Worm (Caenorhabditis elegans) whole organism, L2 larva: Measurements from ENCODE around the gene ZC53.2.

ENCODE experiments used
- C34F6.9 ChIP-seq: fragments of 150-350 bp; optimal IDR thresholded peaks from 2 replicates; lab custom pipeline; 2014; ENCODE audit warnings: missing biosample characterization, missing genetic modification characterization
- F13H6.1 ChIP-seq: sonication (generic microtip); optimal IDR thresholded peaks from 2 replicates; lab custom pipeline; 2016; ENCODE audit warnings: missing genetic modification characterization, missing compliant biosample characterization
- R02D3.7 ChIP-seq: fragments of 150-350 bp; optimal IDR thresholded peaks from 2 replicates; lab custom pipeline; 2014; ENCODE audit warnings: missing biosample characterization, missing genetic modification characterization
- Y55F3AM.14 ChIP-seq: fragments of 200-800 bp; sonication (Bioruptor generic); optimal IDR thresholded peaks from 2 replicates; lab custom pipeline; 2018; ENCODE audit warnings: mild to moderate bottlenecking, missing genetic modification characterization, missing compliant biosample characterization
- ZK546.5 ChIP-seq: sonication (generic microtip); optimal IDR thresholded peaks from 2 replicates; lab custom pipeline; 2017; ENCODE audit warnings: missing biosample characterization, missing genetic modification characterization
- alr-1 ChIP-seq: fragments of 150-350 bp; optimal IDR thresholded peaks from 2 replicates; lab custom pipeline; 2014; ENCODE audit warnings: missing biosample characterization, missing genetic modification characterization
- aly-2 ChIP-seq: fragments of 150-350 bp; optimal IDR thresholded peaks from 2 replicates; lab custom pipeline; 2014; ENCODE audit warnings: missing biosample characterization, missing genetic modification characterization
- ama-1 ChIP-seq: fragments of 150-350 bp; optimal IDR thresholded peaks from 2 replicates; lab custom pipeline; 2018; ENCODE audit warnings: inconsistent platforms
- blmp-1 ChIP-seq: sonication (generic microtip); optimal IDR thresholded peaks from 2 replicates; lab custom pipeline; 2017; ENCODE audit warnings: missing genetic modification characterization, mild to moderate bottlenecking, missing compliant biosample characterization, antibody characterized with exemption, moderate library complexity; ENCODE audit not compliant: insufficient read depth
- ceh-16 ChIP-seq: fragments of 150-350 bp; optimal IDR thresholded peaks from 2 replicates; lab custom pipeline; 2014; ENCODE audit warnings: missing biosample characterization, missing genetic modification characterization
- ceh-82 ChIP-seq: fragments of 150-350 bp; optimal IDR thresholded peaks from 2 replicates; lab custom pipeline; 2014; ENCODE audit warnings: missing biosample characterization, missing genetic modification characterization
- crh-2 ChIP-seq: sonication (generic microtip); optimal IDR thresholded peaks from 2 replicates; lab custom pipeline; 2017; ENCODE audit warnings: missing biosample characterization, missing genetic modification characterization
- egl-27 ChIP-seq: sonication (generic microtip); optimal IDR thresholded peaks from 3 replicates; lab custom pipeline; 2017; ENCODE audit warnings: missing biosample characterization, missing genetic modification reagents, missing genetic modification characterization
- elt-1 ChIP-seq: fragments of 150-350 bp; optimal IDR thresholded peaks from 2 replicates; lab custom pipeline; 2014; ENCODE audit warnings: missing biosample characterization, missing genetic modification characterization
- fos-1 ChIP-seq: fragments of 150-350 bp; optimal IDR thresholded peaks from 2 replicates; lab custom pipeline; 2014; ENCODE audit warnings: missing biosample characterization, missing genetic modification characterization
- gmeb-1 ChIP-seq: fragments of 150-350 bp; optimal IDR thresholded peaks from 2 replicates; lab custom pipeline; 2014; ENCODE audit warnings: missing biosample characterization, missing genetic modification characterization
- lin-11 ChIP-seq: fragments of 150-350 bp; sonication (generic microtip); optimal IDR thresholded peaks from 2 replicates; lab custom pipeline; 2014; ENCODE audit warnings: missing biosample characterization, missing genetic modification characterization, inconsistent platforms, mixed read lengths
- lin-13 ChIP-seq: fragments of 150-350 bp; optimal IDR thresholded peaks from 2 replicates; lab custom pipeline; 2014; ENCODE audit warnings: missing biosample characterization, missing genetic modification reagents, missing genetic modification characterization
- lin-39 ChIP-seq: fragments of 150-350 bp; optimal IDR thresholded peaks from 2 replicates; lab custom pipeline; 2014; ENCODE audit warnings: missing biosample characterization, missing genetic modification reagents, missing genetic modification characterization
- lsy-2 ChIP-seq, 2 experiments: fragments of 150-350 bp in 1 of 2; sonication (generic microtip) in 1 of 2; optimal IDR thresholded peaks; 2 replicates each; lab custom pipeline; 2014 to 2017; ENCODE audit warnings: missing biosample characterization in 2 of 2, missing genetic modification characterization in 2 of 2
- mab-5 ChIP-seq: fragments of 150-350 bp; optimal IDR thresholded peaks from 2 replicates; lab custom pipeline; 2014; ENCODE audit warnings: missing biosample characterization, missing genetic modification characterization
- mbf-1 ChIP-seq: sonication (generic microtip); optimal IDR thresholded peaks from 2 replicates; lab custom pipeline; 2017; ENCODE audit warnings: missing biosample characterization, missing genetic modification characterization
- mdl-1 ChIP-seq, 2 experiments: fragments of 150-350 bp in 1 of 2; sonication (generic microtip) in 1 of 2; optimal IDR thresholded peaks; 2 replicates each; lab custom pipeline; 2017; ENCODE audit warnings: missing biosample characterization in 2 of 2, missing genetic modification characterization in 2 of 2
- nhr-10 ChIP-seq: sonication (generic microtip); optimal IDR thresholded peaks from 2 replicates; lab custom pipeline; 2017; ENCODE audit warnings: missing biosample characterization, missing genetic modification characterization
- nhr-11 ChIP-seq: fragments of 150-350 bp; optimal IDR thresholded peaks from 2 replicates; lab custom pipeline; 2014; ENCODE audit warnings: missing biosample characterization, missing genetic modification characterization
- nhr-12 ChIP-seq: fragments of 150-350 bp; optimal IDR thresholded peaks from 2 replicates; lab custom pipeline; 2014; ENCODE audit warnings: missing biosample characterization, missing genetic modification characterization
- nhr-129 ChIP-seq: fragments of 150-350 bp; optimal IDR thresholded peaks from 2 replicates; lab custom pipeline; 2014; ENCODE audit warnings: missing biosample characterization, missing genetic modification characterization
- nhr-21 ChIP-seq: fragments of 150-350 bp; optimal IDR thresholded peaks from 2 replicates; lab custom pipeline; 2014; ENCODE audit warnings: missing biosample characterization, missing genetic modification characterization
- nhr-23 ChIP-seq: fragments of 150-350 bp; optimal IDR thresholded peaks from 2 replicates; lab custom pipeline; 2014; ENCODE audit warnings: missing biosample characterization, missing genetic modification reagents, missing genetic modification characterization
- nhr-237 ChIP-seq: fragments of 150-350 bp; optimal IDR thresholded peaks from 2 replicates; lab custom pipeline; 2014; ENCODE audit warnings: missing biosample characterization, missing genetic modification characterization
- nhr-6 ChIP-seq: fragments of 150-350 bp; optimal IDR thresholded peaks from 2 replicates; lab custom pipeline; 2014; ENCODE audit warnings: missing biosample characterization, missing genetic modification characterization
- nhr-77 ChIP-seq: fragments of 150-350 bp; optimal IDR thresholded peaks from 2 replicates; lab custom pipeline; 2014; ENCODE audit warnings: missing biosample characterization, missing genetic modification characterization
- peb-1 ChIP-seq: fragments of 150-350 bp; optimal IDR thresholded peaks from 2 replicates; lab custom pipeline; 2014; ENCODE audit warnings: missing biosample characterization, missing genetic modification characterization
- sem-4 ChIP-seq: fragments of 150-350 bp; optimal IDR thresholded peaks from 2 replicates; lab custom pipeline; 2014; ENCODE audit warnings: missing biosample characterization, missing genetic modification reagents, missing genetic modification characterization
- skn-1 ChIP-seq: sonication (generic microtip); optimal IDR thresholded peaks from 2 replicates; lab custom pipeline; 2017; ENCODE audit warnings: missing biosample characterization, missing genetic modification characterization
- sma-9 ChIP-seq, 2 experiments: fragments of 150-350 bp in 1 of 2; sonication (generic microtip) in 1 of 2; optimal IDR thresholded peaks; 2 replicates each; lab custom pipeline; 2014 to 2016; ENCODE audit warnings: missing genetic modification characterization in 2 of 2, mild to moderate bottlenecking in 1 of 2, missing biosample characterization in 1 of 2, missing compliant biosample characterization in 1 of 2, missing genetic modification reagents in 1 of 2, moderate library complexity in 1 of 2
- snpc-4 ChIP-seq: fragments of 150-350 bp; optimal IDR thresholded peaks from 2 replicates; lab custom pipeline; 2014; ENCODE audit warnings: missing biosample characterization, missing genetic modification characterization
- unc-39 ChIP-seq: fragments of 150-350 bp; optimal IDR thresholded peaks from 2 replicates; lab custom pipeline; 2014; ENCODE audit warnings: missing biosample characterization, missing genetic modification characterization
- unc-55 ChIP-seq: fragments of 150-350 bp; sonication (generic microtip); optimal IDR thresholded peaks from 3 replicates; lab custom pipeline; 2014; ENCODE audit warnings: missing biosample characterization, missing genetic modification reagents, missing genetic modification characterization
- unc-62 ChIP-seq: fragments of 150-350 bp; optimal IDR thresholded peaks from 2 replicates; lab custom pipeline; 2014; ENCODE audit warnings: missing biosample characterization, missing genetic modification reagents, missing genetic modification characterization
- ztf-1 ChIP-seq: fragments of 200-800 bp; sonication (Bioruptor generic); conservative IDR thresholded peaks from 2 replicates; pipeline ENCODE4 v1.3.6; 2022; ENCODE audit warnings: missing genetic modification characterization, missing compliant biosample characterization
- ztf-11 ChIP-seq: sonication (generic microtip); optimal IDR thresholded peaks from 2 replicates; lab custom pipeline; 2017; ENCODE audit warnings: missing biosample characterization, missing genetic modification characterization
- ztf-4 ChIP-seq: fragments of 150-350 bp; optimal IDR thresholded peaks from 2 replicates; lab custom pipeline; 2014; ENCODE audit warnings: missing biosample characterization, missing genetic modification characterization

Gene ZC53.2

ce11 chrX:1924138-1924537, at the start of gene ZC53.2:
ZC53.2 (minus strand) TSS chrX:1924238.
- TF ChIP-seq mab-5 (no peak), nhr-12 (tag; lab: Kevin White, UChicago) (no peak), aly-2 (tag; lab: Kevin White, UChicago) (no peak), lsy-2 (tag; optimal IDR thresholded peaks at IDR 0.05; lab: Kevin White, UChicago) (no peak), C34F6.9 (no peak), lin-13 (GFP tag; lab: Kevin White, UChicago) (no peak), sem-4 (tag; lab: Kevin White, UChicago) (no peak), nhr-6 (tag; lab: Kevin White, UChicago) (no peak), unc-39 (tag; lab: Kevin White, UChicago) (no peak)

ce11 chrX:1972766-1973165, 48.7 kb upstream of the ZC53.2 start:
- TF ChIP-seq nhr-77 (tag; lab: Kevin White, UChicago), result no peak
- TF ChIP-seq sma-9 (GFP tag; optimal IDR thresholded peaks at IDR 0.05; lab: Kevin White, UChicago), result no peak
- TF ChIP-seq sma-9 (tag; optimal IDR thresholded peaks at IDR 0.05; lab: Kevin White, UChicago), result no peak
- TF ChIP-seq nhr-129 (tag; lab: Kevin White, UChicago), result no peak
- no peak for TF ChIP-seq mbf-1 (tag; lab: Kevin White, UChicago)
- TF ChIP-seq lin-39 (tag; lab: Kevin White, UChicago), result no peak
- no peak for TF ChIP-seq unc-62 (GFP tag; lab: Kevin White, UChicago)
- TF ChIP-seq ZK546.5 (tag; lab: Kevin White, UChicago), result no peak
- TF ChIP-seq nhr-6 (tag; lab: Kevin White, UChicago), result no peak
- no peak for TF ChIP-seq nhr-10 (tag; lab: Kevin White, UChicago)
- TF ChIP-seq ceh-82 (tag; lab: Kevin White, UChicago), result no peak
- TF ChIP-seq snpc-4, result no peak
- no peak for TF ChIP-seq unc-39 (tag; lab: Kevin White, UChicago)
- TF ChIP-seq mdl-1 (tag; optimal IDR thresholded peaks at IDR 0.05; lab: Kevin White, UChicago), result no peak
- TF ChIP-seq nhr-11 (tag; lab: Kevin White, UChicago), result no peak
- no peak for TF ChIP-seq peb-1
- TF ChIP-seq sem-4 (tag; lab: Kevin White, UChicago), result no peak
- TF ChIP-seq C34F6.9, result no peak
- TF ChIP-seq nhr-237 (tag; lab: Kevin White, UChicago), result no peak
- TF ChIP-seq blmp-1 (tag; lab: Kevin White, UChicago), result no peak

ce11 chrX:1971647-1972046, 47.6 kb upstream of the ZC53.2 start:
- no peak for TF ChIP-seq nhr-23 (tag; lab: Kevin White, UChicago)
- TF ChIP-seq elt-1 (tag; lab: Kevin White, UChicago), result no peak
- TF ChIP-seq snpc-4, result no peak
- no peak for TF ChIP-seq nhr-237 (tag; lab: Kevin White, UChicago)
- TF ChIP-seq, all 48 proteins: peak for 0

ce11 chrX:1969575-1969974, 45.5 kb upstream of the ZC53.2 start, which contains the start of gene str-79:
str-79 (plus strand) TSS chrX:1969875.
- no peak for TF ChIP-seq nhr-23 (tag; lab: Kevin White, UChicago)
- no peak for TF ChIP-seq elt-1 (tag; lab: Kevin White, UChicago)
- TF ChIP-seq peb-1, result no peak

- TF ChIP-seq ztf-4 (tag; lab: Kevin White, UChicago) (no peak), Y55F3AM.14 (no peak), lin-11 (tag; lab: Kevin White, UChicago) (no peak), ztf-11 (tag; lab: Kevin White, UChicago) (no peak), nhr-23 (tag; lab: Kevin White, UChicago) (no peak), unc-55 (peak; percentile 65), unc-62 (GFP tag; lab: Kevin White, UChicago) (no peak), F13H6.1 (tag; lab: Kevin White, UChicago) (peak; percentile 46), egl-27 (tag; lab: Kevin White, UChicago) (no peak), snpc-4 (no peak), ZK546.5 (tag; lab: Kevin White, UChicago) (no peak), elt-1 (tag; lab: Kevin White, UChicago) (no peak), lin-13 (GFP tag; lab: Kevin White, UChicago) (peak; percentile 52), lin-39 (tag; lab: Kevin White, UChicago) (no peak), gmeb-1 (tag; lab: Kevin White, UChicago) (peak; percentile 27), ceh-16 (tag; lab: Kevin White, UChicago) (no peak), fos-1 (tag; lab: Kevin White, UChicago) (peak; percentile 42), nhr-21 (tag; lab: Kevin White, UChicago) (no peak), ama-1 (lab: Kevin White, UChicago) (no peak), skn-1 (tag; lab: Kevin White, UChicago) (no peak), nhr-11 (tag; lab: Kevin White, UChicago) (no peak), nhr-77 (tag; lab: Kevin White, UChicago) (no peak), crh-2 (tag; lab: Kevin White, UChicago) (no peak), mab-5 (no peak), alr-1 (tag; lab: Kevin White, UChicago) (no peak), nhr-6 (tag; lab: Kevin White, UChicago) (peak; percentile 65), mdl-1 (tag; optimal IDR thresholded peaks at IDR 0.05; lab: Kevin White, UChicago) (no peak), R02D3.7 (tag; lab: Kevin White, UChicago) (no peak), peb-1 (no peak), ztf-1 (no peak), nhr-12 (tag; lab: Kevin White, UChicago) (no peak), mbf-1 (tag; lab: Kevin White, UChicago) (no peak)
These were observed 40.8 kb upstream of the ZC53.2 start for ce11 chrX:1964828-1965227.
